Fruit fly (Drosophila melanogaster) whole organism, wandering third instar larva: ENCODE measurements around the gene Dip-B.

Experiments used
- Abd-B ChIP-seq: fragments of >200 bp; optimal IDR thresholded peaks from 2 replicates; lab custom pipeline; 2017; ENCODE audit warnings: missing biosample characterization, missing genetic modification characterization
- CG32264 ChIP-seq: fragments of 200-800 bp; sonication (Bioruptor generic); optimal IDR thresholded peaks from 2 replicates; lab custom pipeline; 2016; ENCODE audit warnings: missing biosample characterization, missing genetic modification characterization
- CrebA ChIP-seq: fragments of 200-800 bp; sonication (Bioruptor generic); optimal IDR thresholded peaks from 2 replicates; lab custom pipeline; 2016; ENCODE audit warnings: missing biosample characterization, mild to moderate bottlenecking, missing genetic modification characterization, borderline replicate concordance
- Dfd ChIP-seq: fragments of >200 bp; optimal IDR thresholded peaks from 2 replicates; lab custom pipeline; 2017; ENCODE audit warnings: missing biosample characterization, missing genetic modification characterization
- Dif ChIP-seq: fragments of 200-275, 200-300 bp; sonication (Bioruptor generic); optimal IDR thresholded peaks from 2 replicates; lab custom pipeline; 2018; ENCODE audit warnings: missing biosample characterization, missing genetic modification characterization; ENCODE audit not compliant: partially characterized antibody
- GATAd ChIP-seq: sonication (Bioruptor generic); optimal IDR thresholded peaks from 2 replicates; lab custom pipeline; 2016; ENCODE audit warnings: missing biosample characterization, missing genetic modification characterization
- Hnf4 ChIP-seq: fragments of 200-800 bp; sonication (Bioruptor generic); optimal IDR thresholded peaks from 2 replicates; lab custom pipeline; 2016; ENCODE audit warnings: missing biosample characterization, mild to moderate bottlenecking, missing genetic modification characterization
- Hr78 ChIP-seq: fragments of >200 bp; optimal IDR thresholded peaks from 2 replicates; lab custom pipeline; 2017; ENCODE audit warnings: missing biosample characterization, missing genetic modification characterization
- Hr83 ChIP-seq: fragments of 200-300 bp; sonication (Bioruptor generic); optimal IDR thresholded peaks from 2 replicates; lab custom pipeline; 2016; ENCODE audit warnings: missing biosample characterization, mild to moderate bottlenecking, missing genetic modification characterization, moderate library complexity; ENCODE audit not compliant: poor library complexity, severe bottlenecking
- Jra ChIP-seq: sonication (Bioruptor generic); optimal IDR thresholded peaks from 2 replicates; lab custom pipeline; 2016; ENCODE audit warnings: missing biosample characterization, missing genetic modification characterization
- Myc ChIP-seq: fragments of >200 bp; optimal IDR thresholded peaks from 2 replicates; lab custom pipeline; 2017
- OdsH ChIP-seq: fragments of 200-800 bp; sonication (Bioruptor generic); optimal IDR thresholded peaks from 2 replicates; lab custom pipeline; 2016; ENCODE audit warnings: missing biosample characterization, mild to moderate bottlenecking, missing genetic modification characterization
- Sp1 ChIP-seq: fragments of 200-800 bp; sonication (Bioruptor generic); optimal IDR thresholded peaks from 3 replicates; lab custom pipeline; 2019; ENCODE audit warnings: missing biosample characterization, mild to moderate bottlenecking, missing genetic modification characterization, moderate library complexity
- dl ChIP-seq, 2 experiments: fragments of 175-275, 200-275 bp in 1 of 2; fragments of 200-275 bp in 1 of 2; sonication (Bioruptor generic); optimal IDR thresholded peaks; lab custom pipeline; 2018; ENCODE audit warnings: mild to moderate bottlenecking in 2 of 2, missing biosample characterization in 2 of 2, missing genetic modification characterization in 2 of 2, moderate library complexity in 2 of 2; ENCODE audit not compliant: partially characterized antibody in 2 of 2, insufficient read depth in 1 of 2
- dsf ChIP-seq: sonication (Bioruptor generic); optimal IDR thresholded peaks from 2 replicates; lab custom pipeline; 2016; ENCODE audit warnings: missing biosample characterization, missing genetic modification characterization, borderline replicate concordance
- ey ChIP-seq: fragments of 200-800 bp; sonication (Bioruptor generic); optimal IDR thresholded peaks from 2 replicates; lab custom pipeline; 2016; ENCODE audit warnings: missing biosample characterization, missing genetic modification characterization
- h ChIP-seq: fragments of 200-800 bp; sonication (Bioruptor generic); optimal IDR thresholded peaks from 3 replicates; lab custom pipeline; 2016; ENCODE audit warnings: missing biosample characterization, mild to moderate bottlenecking, missing genetic modification characterization
- pan ChIP-seq: fragments of >200 bp; optimal IDR thresholded peaks from 2 replicates; lab custom pipeline; 2017
- psq ChIP-seq: fragments of 200-800 bp; sonication (Bioruptor generic); optimal IDR thresholded peaks from 3 replicates; lab custom pipeline; 2017; ENCODE audit warnings: missing biosample characterization, mild to moderate bottlenecking, missing genetic modification characterization, moderate library complexity
- sv ChIP-seq: fragments of 200-800 bp; sonication (Bioruptor generic); optimal IDR thresholded peaks from 3 replicates; lab custom pipeline; 2016; ENCODE audit warnings: missing biosample characterization, missing genetic modification characterization
- tai ChIP-seq: sonication (Bioruptor generic); optimal IDR thresholded peaks from 2 replicates; lab custom pipeline; 2016; ENCODE audit warnings: missing biosample characterization, missing genetic modification characterization
- woc ChIP-seq: sonication (Bioruptor generic); optimal IDR thresholded peaks from 2 replicates; lab custom pipeline; 2016; ENCODE audit warnings: missing biosample characterization, mild to moderate bottlenecking, missing genetic modification characterization

Gene Dip-B

DNA sequence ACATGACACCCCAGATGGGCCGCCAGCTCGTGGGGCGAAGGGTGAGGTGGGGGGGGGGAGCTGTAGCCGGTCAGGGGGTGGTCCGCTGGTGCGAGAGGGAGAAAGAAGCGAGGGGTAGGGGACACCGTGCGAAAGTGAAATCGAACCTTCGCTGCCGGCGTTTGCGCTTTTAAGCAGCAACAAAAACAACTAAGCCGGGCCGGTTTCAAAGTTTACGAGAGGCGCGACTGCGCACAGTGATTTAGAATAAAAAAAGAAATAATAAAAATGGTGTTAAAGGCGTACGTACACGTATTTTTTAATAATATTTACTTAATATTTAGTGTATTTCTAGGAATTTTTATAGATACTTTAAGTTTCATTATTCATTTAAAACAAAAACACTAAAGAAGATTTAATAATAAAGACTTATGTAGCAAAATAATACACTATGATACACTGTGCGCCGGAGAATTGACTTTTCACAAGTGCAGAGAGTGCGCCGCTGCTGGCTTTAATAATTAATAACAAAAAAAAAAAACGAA, 49.6 kb downstream of the Dip-B start (continued):
- peak; percentile 74 for TF ChIP-seq OdsH (GFP tag; lab: Kevin White, UChicago)
- TF ChIP-seq tai (GFP tag; lab: Kevin White, UChicago), result no peak
- TF ChIP-seq ey, result peak; percentile 35
- TF ChIP-seq Abd-B (GFP tag; lab: Kevin White, UChicago), result no peak
- TF ChIP-seq Myc, result no peak
- peak; percentile 58 for TF ChIP-seq Hnf4
- TF ChIP-seq Hr83 (GFP tag; lab: Kevin White, UChicago), result no peak
- no peak for TF ChIP-seq dsf (GFP tag; lab: Kevin White, UChicago)
- TF ChIP-seq woc (GFP tag; lab: Kevin White, UChicago), result no peak

DNA sequence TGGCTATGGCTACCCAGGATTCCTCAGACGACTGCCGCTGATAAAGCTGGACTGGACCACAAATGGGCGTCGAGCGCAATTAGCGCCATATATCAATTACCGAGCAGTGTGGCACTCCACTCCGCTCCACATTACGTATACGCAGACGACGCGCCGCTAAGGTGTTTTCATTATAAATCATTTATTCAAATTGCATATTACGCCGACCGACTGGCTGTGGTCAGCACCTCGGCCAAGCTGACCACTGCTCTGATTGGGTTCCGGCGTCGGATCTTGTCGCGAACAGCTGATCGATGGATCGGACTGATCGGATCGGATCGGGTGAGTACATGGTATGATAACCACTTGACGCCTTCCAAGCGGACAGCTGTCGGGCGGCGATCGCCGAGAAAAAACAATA, 50.9 kb downstream of the Dip-B start:
- TF ChIP-seq Hnf4, result no peak
- no peak for TF ChIP-seq psq (GFP tag; lab: Kevin White, UChicago)
- TF ChIP-seq pan (lab: Kevin White, UChicago), result no peak
- no peak for TF ChIP-seq Sp1
- TF ChIP-seq dl (GFP tag; optimal IDR thresholded peaks at IDR 0.05; lab: Kevin White, UChicago; ENCODE audit: insufficient read depth in 1 of 2, partially characterized antibody in 2 of 2), result no peak
- TF ChIP-seq tai (GFP tag; lab: Kevin White, UChicago), result no peak
- TF ChIP-seq woc (GFP tag; lab: Kevin White, UChicago), result no peak
- no peak for TF ChIP-seq sv (GFP tag; lab: Kevin White, UChicago)

DNA sequence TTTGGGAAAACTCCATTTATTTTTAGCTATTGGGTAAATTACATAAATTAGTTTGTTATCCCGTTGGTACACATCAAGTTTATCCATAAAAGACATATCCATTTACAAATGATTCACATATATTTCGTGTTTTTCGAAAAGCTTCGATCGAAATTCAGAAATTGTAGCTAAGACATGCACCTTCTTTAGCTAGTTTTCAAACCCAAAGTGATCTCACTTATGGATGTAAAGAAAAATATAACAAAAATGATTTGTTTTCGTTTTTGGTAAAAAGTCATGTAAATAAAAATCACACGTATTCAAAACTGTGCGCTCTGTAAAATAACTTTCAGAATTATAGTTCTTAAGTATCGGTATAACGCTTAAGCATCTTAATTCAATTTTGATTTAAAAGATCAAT, 51.4 kb downstream of the Dip-B start:
- TF ChIP-seq Dif (GFP tag; lab: Kevin White, UChicago), result no peak
- TF ChIP-seq Myc, result peak; percentile 71
- TF ChIP-seq Hr83 (GFP tag; lab: Kevin White, UChicago), result no peak

DNA sequence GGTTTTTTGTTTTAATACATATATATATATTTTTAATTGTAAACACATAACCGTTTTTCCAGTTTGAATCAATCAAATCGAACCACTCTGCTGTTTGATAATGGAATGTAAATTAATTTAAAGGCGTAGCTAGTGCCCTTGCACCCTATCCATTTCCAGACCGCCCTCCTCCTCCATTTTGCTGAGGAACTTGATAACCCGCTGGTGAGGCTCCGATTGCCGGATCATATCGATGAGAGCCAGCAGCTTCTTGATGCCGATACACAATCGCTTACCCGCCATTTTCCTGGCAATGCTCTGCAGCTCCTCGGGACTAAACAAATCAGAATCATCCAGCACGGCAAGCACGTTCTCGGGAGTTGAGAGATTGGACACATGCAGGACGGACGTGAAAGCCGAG, 52.5 kb downstream of the Dip-B start:
- TF ChIP-seq Dif (GFP tag; lab: Kevin White, UChicago), result no peak
- no peak for TF ChIP-seq psq (GFP tag; lab: Kevin White, UChicago)
- no peak for TF ChIP-seq CG32264 (GFP tag; lab: Kevin White, UChicago)
- no peak for TF ChIP-seq CrebA (GFP tag; lab: Kevin White, UChicago)
- no peak for TF ChIP-seq pan (lab: Kevin White, UChicago)
- no peak for TF ChIP-seq Sp1
- no peak for TF ChIP-seq Hr83 (GFP tag; lab: Kevin White, UChicago)
- TF ChIP-seq GATAd, result no peak
- no peak for TF ChIP-seq tai (GFP tag; lab: Kevin White, UChicago)
- TF ChIP-seq Hnf4, result no peak
- TF ChIP-seq h, result no peak
- TF ChIP-seq Dfd (GFP tag; lab: Kevin White, UChicago), result no peak
- TF ChIP-seq Hr78 (GFP tag; lab: Kevin White, UChicago), result no peak
- no peak for TF ChIP-seq Jra
